Worm (Caenorhabditis elegans) whole organism, L4/young adult: ENCODE results near the gene sdha-1.

Source experiments
- W03F9.2 ChIP-seq: fragments of 150-350 bp; optimal IDR thresholded peaks from 2 replicates; lab custom pipeline; 2014; ENCODE audit warnings: missing biosample characterization, missing genetic modification characterization
- him-1 ChIP-seq: sonication (generic microtip); optimal IDR thresholded peaks from 2 replicates; lab custom pipeline; 2016; ENCODE audit warnings: missing genotype, missing genetic modification reagents, missing genetic modification characterization, missing compliant biosample characterization

DNA sequence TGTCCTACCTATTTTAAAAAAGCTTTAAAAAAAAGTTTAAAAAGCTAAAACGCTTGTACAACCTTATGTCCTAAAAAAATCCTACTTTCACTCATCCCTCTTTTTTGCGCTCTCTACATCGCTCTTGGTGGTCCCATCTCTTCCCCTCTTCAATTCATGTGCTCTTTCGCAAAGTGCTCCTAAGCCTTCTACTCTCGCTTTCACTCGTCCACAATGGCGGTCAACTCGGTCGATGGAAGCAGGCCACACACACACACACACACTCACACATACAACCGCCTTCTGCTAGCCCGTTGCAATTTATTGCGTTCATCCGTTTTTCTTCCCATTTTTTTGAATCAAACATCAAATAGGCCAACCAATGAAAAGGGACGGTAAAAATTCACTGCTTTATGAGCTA lies 23.3 kb upstream of the sdha-1 start:
- TF ChIP-seq W03F9.2 (tag; lab: Kevin White, UChicago), result no peak
- TF ChIP-seq him-1, result no peak
